Worm (Caenorhabditis elegans): ENCODE results near the gene eftu-2.
A peak's percentile ranks its signal among the peaks of the same experiment; 100 is the strongest.

eftu-2 gene

ce11 chrIII:6046881-6047280 is 37.5 kb downstream of the eftu-2 start, which contains the start of gene tbx-11:
tbx-11 (minus strand) TSS chrIII:6046981.
- TF ChIP-seq elt-2 (tag; optimal IDR thresholded peaks at IDR 0.05) (peak; percentile 57), hlh-13 (GFP tag; optimal IDR thresholded peaks at IDR 0.05) (no peak)

ce11 chrIII:6055706-6056105 is 46.3 kb downstream of the eftu-2 start, which contains the start of gene F40H6.5:
F40H6.5 (minus strand) TSS chrIII:6055806.
- TF ChIP-seq ceh-34 (tag; optimal IDR thresholded peaks at IDR 0.05) (no peak), ceh-45 (GFP tag; IDR thresholded peaks at IDR 0.05) (no peak), unc-42 (tag; optimal IDR thresholded peaks at IDR 0.05) (no peak), sox-2 (GFP tag; IDR thresholded peaks at IDR 0.05) (no peak)

- TF ChIP-seq Y22D7AL.16 (tag; optimal IDR thresholded peaks at IDR 0.05) (no peak), ceh-6 (GFP tag; optimal IDR thresholded peaks at IDR 0.05) (no peak), ceh-18 (tag; optimal IDR thresholded peaks at IDR 0.05) (no peak), unc-3 (GFP tag; conservative IDR thresholded peaks at IDR 0.05) (no peak), unc-3 (tag; optimal IDR thresholded peaks at IDR 0.05) (no peak), zip-5 (tag; optimal IDR thresholded peaks at IDR 0.05) (no peak), che-1 (tag; optimal IDR thresholded peaks at IDR 0.05) (no peak), hlh-13 (GFP tag; optimal IDR thresholded peaks at IDR 0.05) (no peak), rnt-1 (tag; optimal IDR thresholded peaks at IDR 0.05) (no peak), pat-9 (tag; optimal IDR thresholded peaks at IDR 0.05) (no peak), F13H6.1 (tag; optimal IDR thresholded peaks at IDR 0.05) (no peak), nhr-11 (tag; optimal IDR thresholded peaks at IDR 0.05) (no peak), hlh-15 (tag; optimal IDR thresholded peaks at IDR 0.05) (no peak), ets-4 (tag; optimal IDR thresholded peaks at IDR 0.05) (no peak), tbx-2 (tag; optimal IDR thresholded peaks at IDR 0.05) (no peak), ceh-9 (tag; optimal IDR thresholded peaks at IDR 0.05) (no peak), nhr-232 (tag; optimal IDR thresholded peaks at IDR 0.05) (no peak), fax-1 (tag; optimal IDR thresholded peaks at IDR 0.05) (no peak), lin-11 (tag; optimal IDR thresholded peaks at IDR 0.05) (no peak)
These were observed 46.8 kb downstream of the eftu-2 start for ce11 chrIII:6056179-6056578.

ce11 chrIII:6056770-6057169 is 47.4 kb downstream of the eftu-2 start, which contains the start of gene clc-10:
clc-10 (plus strand) TSS chrIII:6057070.
- TF ChIP-seq Y22D7AL.16 (tag; optimal IDR thresholded peaks at IDR 0.05): no peak
- no peak for TF ChIP-seq gmeb-2 (tag; optimal IDR thresholded peaks at IDR 0.05)
- no peak for TF ChIP-seq unc-42 (tag; optimal IDR thresholded peaks at IDR 0.05)
- TF ChIP-seq pha-2 (tag; optimal IDR thresholded peaks at IDR 0.05): no peak
- TF ChIP-seq sdc-2 (tag; optimal IDR thresholded peaks at IDR 0.05): no peak
- TF ChIP-seq ceh-24 (tag; optimal IDR thresholded peaks at IDR 0.05): no peak
- TF ChIP-seq pqm-1 (tag; optimal IDR thresholded peaks at IDR 0.05): no peak
- TF ChIP-seq pros-1 (tag; optimal IDR thresholded peaks at IDR 0.05): no peak
- no peak for TF ChIP-seq che-1 (tag; optimal IDR thresholded peaks at IDR 0.05)
- no peak for TF ChIP-seq fkh-6 (tag; optimal IDR thresholded peaks at IDR 0.05)

Data from whole organism, late embryonic.